Fruit fly (Drosophila melanogaster) whole organism, pupa: Measurements from ENCODE around the gene CG6674.

Experiments
- CG12605 ChIP-seq: fragments of 200-800 bp; sonication (Bioruptor generic); IDR thresholded peaks from 2 replicates; pipeline ENCODE4 v1.3.6; 2022; ENCODE audit warnings: missing biosample characterization, missing genetic modification characterization
- CG14655 ChIP-seq: fragments of 200-800 bp; sonication (Bioruptor generic); optimal IDR thresholded peaks from 3 replicates; lab custom pipeline; 2017; ENCODE audit warnings: mild to moderate bottlenecking, missing biosample characterization, missing genetic modification reagents, missing genetic modification characterization
- CG32121 ChIP-seq: fragments of 200-800 bp; sonication (Bioruptor generic); IDR thresholded peaks from 2 replicates; pipeline ENCODE4 v1.3.6; 2022; ENCODE audit warnings: missing biosample characterization, missing genetic modification characterization
- CG8159 ChIP-seq: fragments of 200-800 bp; sonication (Bioruptor generic); optimal IDR thresholded peaks from 3 replicates; lab custom pipeline; 2018; ENCODE audit warnings: missing biosample characterization, mild to moderate bottlenecking, missing genetic modification characterization, moderate library complexity
- CG8301 ChIP-seq: fragments of 200-800 bp; sonication (Bioruptor generic); optimal IDR thresholded peaks from 2 replicates; lab custom pipeline; 2018; ENCODE audit warnings: missing biosample characterization, mild to moderate bottlenecking, missing genetic modification characterization
- Ets98B ChIP-seq: fragments of 200-800 bp; sonication (Bioruptor generic); IDR thresholded peaks from 2 replicates; pipeline ENCODE4 v1.3.6; 2022; ENCODE audit warnings: missing biosample characterization, missing genetic modification characterization
- Pif1B ChIP-seq: fragments of 200-800 bp; sonication (Bioruptor generic); optimal IDR thresholded peaks from 3 replicates; lab custom pipeline; 2016; ENCODE audit warnings: missing biosample characterization, missing genetic modification characterization
- Snoo ChIP-seq: fragments of 200-800 bp; sonication (Bioruptor generic); optimal IDR thresholded peaks from 3 replicates; lab custom pipeline; 2017; ENCODE audit warnings: missing biosample characterization, mild to moderate bottlenecking, missing genetic modification characterization, inconsistent platforms
- gl ChIP-seq: fragments of 200-800 bp; sonication (Bioruptor generic); optimal IDR thresholded peaks from 2 replicates; lab custom pipeline; 2018; ENCODE audit warnings: missing biosample characterization, mild to moderate bottlenecking, missing genetic modification characterization
- rn ChIP-seq: fragments of 200-800 bp; sonication (Bioruptor generic); IDR thresholded peaks from 2 replicates; pipeline ENCODE4 v1.3.6; 2022; ENCODE audit warnings: missing biosample characterization, missing genetic modification characterization

DNA sequence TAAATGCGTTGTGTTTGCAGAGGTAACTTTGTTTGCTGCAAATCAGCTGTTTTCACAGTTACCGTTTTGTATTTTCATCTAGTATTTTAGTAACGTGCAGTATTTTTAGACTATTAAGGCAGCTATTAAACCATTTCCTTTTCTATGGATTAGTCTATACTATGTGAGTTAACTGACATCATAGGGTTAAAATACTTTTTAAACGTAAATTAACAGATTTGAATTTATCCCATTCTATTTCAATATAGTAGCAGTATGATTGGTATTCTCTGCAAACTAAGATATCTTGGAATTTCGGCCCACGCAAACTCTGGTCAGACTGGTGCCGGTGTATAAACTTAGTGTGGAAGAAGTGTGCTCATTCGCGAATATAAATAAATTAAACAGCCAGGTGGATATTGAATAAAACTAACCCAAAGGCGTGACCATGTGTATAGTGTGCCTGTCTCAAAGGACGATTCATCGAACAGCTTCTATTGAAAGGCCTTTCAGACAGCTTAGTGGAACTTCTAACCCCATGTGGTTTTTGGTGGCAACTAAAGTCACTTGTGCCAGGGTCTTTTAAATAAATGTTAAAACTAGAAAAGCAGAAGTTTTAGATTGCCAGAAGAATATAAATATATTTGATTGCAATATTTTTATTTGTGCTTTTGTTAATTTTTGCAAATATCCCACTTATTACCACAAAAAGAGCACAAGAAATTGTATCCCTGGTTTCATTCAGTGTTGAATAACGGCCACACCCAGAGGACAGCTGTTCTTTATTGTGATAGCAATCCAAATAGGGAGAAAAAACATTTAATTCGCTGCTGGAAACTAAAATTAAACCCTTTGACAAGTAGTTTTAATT lies at the start of gene CG6674, which contains the start of the genes CG42455 and vnc:
- TF ChIP-seq gl (tag; lab: Kevin White, UChicago) (no peak), CG8159 (tag; lab: Kevin White, UChicago) (no peak), Snoo (tag; lab: Kevin White, UChicago) (no peak), Ets98B (GFP tag; lab: Robert Waterston, UW) (no peak), rn (no peak), CG32121 (no peak), Pif1B (GFP tag; lab: Kevin White, UChicago) (peak; percentile 10), CG12605 (no peak), CG14655 (GFP tag; lab: Kevin White, UChicago) (no peak), CG8301 (tag; lab: Kevin White, UChicago) (no peak)
